Worm (Caenorhabditis elegans) whole organism, L2 larva: ENCODE measurements around the gene T27E9.2.

ENCODE experiments used
- Y55F3AM.14 ChIP-seq: fragments of 200-800 bp; sonication (Bioruptor generic); optimal IDR thresholded peaks from 2 replicates; lab custom pipeline; 2018; ENCODE audit warnings: mild to moderate bottlenecking, missing genetic modification characterization, missing compliant biosample characterization
- blmp-1 ChIP-seq: sonication (generic microtip); optimal IDR thresholded peaks from 2 replicates; lab custom pipeline; 2017; ENCODE audit warnings: missing genetic modification characterization, mild to moderate bottlenecking, missing compliant biosample characterization, antibody characterized with exemption, moderate library complexity; ENCODE audit not compliant: insufficient read depth
- crh-2 ChIP-seq: sonication (generic microtip); optimal IDR thresholded peaks from 2 replicates; lab custom pipeline; 2017; ENCODE audit warnings: missing biosample characterization, missing genetic modification characterization
- dmd-4 ChIP-seq: sonication (generic microtip); optimal IDR thresholded peaks from 2 replicates; lab custom pipeline; 2017; ENCODE audit warnings: missing biosample characterization, missing genetic modification characterization
- egl-27 ChIP-seq: sonication (generic microtip); optimal IDR thresholded peaks from 3 replicates; lab custom pipeline; 2017; ENCODE audit warnings: missing biosample characterization, missing genetic modification reagents, missing genetic modification characterization
- elt-1 ChIP-seq: fragments of 150-350 bp; optimal IDR thresholded peaks from 2 replicates; lab custom pipeline; 2014; ENCODE audit warnings: missing biosample characterization, missing genetic modification characterization
- elt-3 ChIP-seq: sonication (generic microtip); optimal IDR thresholded peaks from 2 replicates; lab custom pipeline; 2017; ENCODE audit warnings: missing biosample characterization, missing genetic modification characterization
- lin-11 ChIP-seq: fragments of 150-350 bp; sonication (generic microtip); optimal IDR thresholded peaks from 2 replicates; lab custom pipeline; 2014; ENCODE audit warnings: missing biosample characterization, missing genetic modification characterization, inconsistent platforms, mixed read lengths
- lin-39 ChIP-seq: fragments of 150-350 bp; optimal IDR thresholded peaks from 2 replicates; lab custom pipeline; 2014; ENCODE audit warnings: missing biosample characterization, missing genetic modification reagents, missing genetic modification characterization
- nhr-10 ChIP-seq: sonication (generic microtip); optimal IDR thresholded peaks from 2 replicates; lab custom pipeline; 2017; ENCODE audit warnings: missing biosample characterization, missing genetic modification characterization
- nhr-21 ChIP-seq: fragments of 150-350 bp; optimal IDR thresholded peaks from 2 replicates; lab custom pipeline; 2014; ENCODE audit warnings: missing biosample characterization, missing genetic modification characterization
- nhr-23 ChIP-seq: fragments of 150-350 bp; optimal IDR thresholded peaks from 2 replicates; lab custom pipeline; 2014; ENCODE audit warnings: missing biosample characterization, missing genetic modification reagents, missing genetic modification characterization
- peb-1 ChIP-seq: fragments of 150-350 bp; optimal IDR thresholded peaks from 2 replicates; lab custom pipeline; 2014; ENCODE audit warnings: missing biosample characterization, missing genetic modification characterization
- zag-1 ChIP-seq: fragments of 150-350 bp; optimal IDR thresholded peaks from 2 replicates; lab custom pipeline; 2014; ENCODE audit warnings: missing biosample characterization, missing genetic modification characterization
- ztf-1 ChIP-seq: fragments of 200-800 bp; sonication (Bioruptor generic); conservative IDR thresholded peaks from 2 replicates; pipeline ENCODE4 v1.3.6; 2022; ENCODE audit warnings: missing genetic modification characterization, missing compliant biosample characterization
- ztf-11 ChIP-seq: sonication (generic microtip); optimal IDR thresholded peaks from 2 replicates; lab custom pipeline; 2017; ENCODE audit warnings: missing biosample characterization, missing genetic modification characterization

The T27E9.2 gene

DNA sequence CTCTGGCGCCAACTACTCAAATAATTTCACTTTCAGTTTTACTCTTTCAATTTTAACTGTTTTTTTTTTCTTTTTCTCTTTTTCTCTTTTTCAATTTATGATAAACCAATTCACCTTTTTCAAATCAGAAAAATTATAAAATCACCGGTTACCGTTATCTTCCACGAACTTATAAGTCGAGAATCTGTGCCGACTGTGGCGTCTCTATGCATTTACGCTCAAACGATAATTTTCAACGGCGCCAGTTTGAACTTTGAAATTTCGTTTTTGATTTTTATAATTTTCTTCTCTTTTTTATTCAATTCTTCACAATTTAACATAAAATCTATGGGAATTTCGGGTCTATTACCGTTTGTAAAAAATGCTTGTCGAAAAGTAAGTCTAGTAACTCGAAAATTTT is 39.0 kb downstream of the T27E9.2 start, which contains the start of gene exo-1 (continued):
- TF ChIP-seq Y55F3AM.14 (GFP tag; lab: Kevin White, UChicago) (no peak), nhr-23 (tag; lab: Kevin White, UChicago) (no peak), elt-3 (tag; lab: Kevin White, UChicago) (no peak), lin-11 (tag; lab: Kevin White, UChicago) (no peak), lin-39 (no peak), nhr-10 (tag; lab: Kevin White, UChicago) (no peak), ztf-1 (GFP tag; lab: Robert Waterston, UW) (no peak), crh-2 (peak; percentile 66), egl-27 (tag; lab: Kevin White, UChicago) (no peak), elt-1 (tag; lab: Kevin White, UChicago) (no peak), dmd-4 (tag; lab: Kevin White, UChicago) (no peak), peb-1 (no peak), zag-1 (tag; lab: Kevin White, UChicago) (peak; percentile 1)

DNA sequence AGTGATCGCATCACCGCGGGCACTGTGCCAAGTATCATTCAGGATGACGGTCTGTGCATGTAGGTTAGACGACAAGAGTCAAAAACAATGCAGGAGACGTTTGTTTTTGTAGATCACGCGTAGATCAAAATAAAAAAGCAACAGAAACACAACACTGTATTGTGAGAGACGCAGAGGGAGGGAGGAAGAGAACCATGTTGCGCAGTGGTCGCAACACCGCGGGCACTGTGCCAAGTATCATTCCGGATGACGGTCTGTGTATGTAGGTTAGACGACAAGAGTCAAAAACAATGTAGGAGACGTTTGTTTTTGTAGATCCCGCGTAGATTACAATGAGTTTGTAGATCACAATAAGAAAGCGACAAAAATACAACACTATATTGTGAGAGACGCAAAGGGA is 43.4 kb downstream of the T27E9.2 start:
- TF ChIP-seq nhr-21 (tag; lab: Kevin White, UChicago), result no peak
- no peak for TF ChIP-seq ztf-11
- TF ChIP-seq blmp-1, result no peak
